Fruit fly (Drosophila melanogaster) whole organism, embryonic: ENCODE measurements around the gene Lrch.

Source experiments
- Abd-B ChIP-seq: fragments of 200-800 bp; sonication (Bioruptor generic); optimal IDR thresholded peaks from 2 replicates; lab custom pipeline; 2018; ENCODE audit warnings: missing biosample characterization, mild to moderate bottlenecking, missing genetic modification characterization, moderate library complexity
- Ada2b ChIP-seq: fragments of 200-800 bp; sonication (Bioruptor generic); IDR thresholded peaks from 2 replicates; pipeline ENCODE4 v1.3.6; 2022; ENCODE audit warnings: missing biosample characterization, missing genetic modification characterization
- CG16815 ChIP-seq: fragments of 200-800 bp; sonication (Bioruptor generic); optimal IDR thresholded peaks from 3 replicates; lab custom pipeline; 2017; ENCODE audit warnings: missing biosample characterization, mild to moderate bottlenecking, missing genetic modification characterization
- CG17829 ChIP-seq: fragments of 200-800 bp; optimal IDR thresholded peaks from 2 replicates; lab custom pipeline; 2019; ENCODE audit warnings: missing biosample characterization, mild to moderate bottlenecking, missing genetic modification characterization, moderate library complexity
- CG1792 ChIP-seq: fragments of 200-800 bp; sonication (Bioruptor generic); optimal IDR thresholded peaks from 2 replicates; lab custom pipeline; 2016; ENCODE audit warnings: missing biosample characterization, missing genetic modification characterization
- CG6654 ChIP-seq: fragments of 200-800 bp; sonication (Bioruptor generic); optimal IDR thresholded peaks from 2 replicates; lab custom pipeline; 2017; ENCODE audit warnings: missing biosample characterization, mild to moderate bottlenecking, missing genetic modification characterization
- CG9215 ChIP-seq: fragments of 200-800 bp; sonication (Bioruptor generic); IDR thresholded peaks from 2 replicates; pipeline ENCODE4 v1.3.6; 2022; ENCODE audit warnings: missing biosample characterization, missing genetic modification characterization
- Ets97D ChIP-seq: fragments of 200-800 bp; sonication (Bioruptor generic); optimal IDR thresholded peaks from 3 replicates; lab custom pipeline; 2016; ENCODE audit warnings: missing biosample characterization, missing genetic modification characterization
- Lim3 ChIP-seq: fragments of 200-800 bp; sonication (Bioruptor generic); IDR thresholded peaks from 2 replicates; pipeline ENCODE4 v1.3.6; 2022; ENCODE audit warnings: missing biosample characterization, missing genetic modification characterization
- Lpt ChIP-seq: fragments of >200 bp; optimal IDR thresholded peaks from 2 replicates; lab custom pipeline; 2018; ENCODE audit warnings: missing biosample characterization, missing genetic modification characterization
- abd-A ChIP-seq: fragments of 200-800 bp; sonication (Bioruptor generic); optimal IDR thresholded peaks from 3 replicates; lab custom pipeline; 2019; ENCODE audit warnings: missing biosample characterization, mild to moderate bottlenecking, missing genetic modification characterization, moderate library complexity
- wor ChIP-seq: fragments of 200-800 bp; sonication (Bioruptor generic); IDR thresholded peaks from 2 replicates; pipeline ENCODE4 v1.3.6; 2022; ENCODE audit warnings: missing biosample characterization, missing genetic modification characterization

DNA sequence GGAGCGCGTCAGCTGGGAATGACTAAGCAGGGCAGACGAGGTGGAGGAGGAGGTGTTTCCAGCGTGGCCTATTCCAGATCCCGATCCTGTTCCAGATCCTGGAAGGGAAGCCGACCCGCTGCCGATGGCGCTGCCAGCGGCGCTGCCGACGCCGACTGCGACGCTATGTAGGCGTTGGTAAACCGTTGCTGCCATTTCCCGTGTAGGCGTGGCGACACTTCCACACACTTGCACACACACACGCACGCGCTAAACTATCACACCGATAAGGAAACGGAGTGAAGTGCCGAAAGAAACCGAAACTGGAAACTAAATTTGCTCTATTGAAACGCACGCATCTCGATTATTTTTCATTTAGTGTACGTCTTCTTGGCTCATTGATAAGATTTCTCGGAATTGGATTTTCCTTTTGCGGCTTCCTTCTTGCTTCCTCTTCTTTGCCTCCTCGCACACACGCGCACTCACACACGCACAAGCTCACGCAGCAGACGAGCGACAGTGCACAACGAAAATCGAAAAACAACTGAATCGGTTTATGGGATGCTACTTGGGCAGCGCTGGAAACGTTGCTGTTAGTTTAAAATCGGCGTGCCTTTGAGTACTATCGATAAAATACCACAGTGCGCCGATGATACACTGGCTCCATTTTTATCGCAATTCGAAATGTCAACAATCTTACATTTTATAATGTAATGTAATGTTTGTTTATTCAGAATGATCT, at the start of gene Lrch:
- TF ChIP-seq wor (GFP tag; lab: Robert Waterston, UW) (no peak), abd-A (peak; percentile 74), CG16815 (GFP tag; lab: Kevin White, UChicago) (no peak), CG1792 (no peak), Lpt (no peak), CG6654 (no peak), Ada2b (no peak), Abd-B (GFP tag; lab: Kevin White, UChicago) (no peak), CG9215 (GFP tag; lab: Robert Waterston, UW) (no peak), Lim3 (GFP tag; lab: Robert Waterston, UW) (no peak), CG17829 (tag; lab: Kevin White, UChicago) (peak; percentile 30), Ets97D (GFP tag; lab: Kevin White, UChicago) (no peak)
